Worm (Caenorhabditis elegans) whole organism, early embryonic: ENCODE results near the gene ags-3.
A peak's percentile ranks its signal among the peaks of the same experiment; 100 is the strongest.

ENCODE experiments used
- B0310.2 ChIP-seq: sonication (generic microtip); optimal IDR thresholded peaks from 2 replicates; lab custom pipeline; 2016; ENCODE audit warnings: mild to moderate bottlenecking, missing genetic modification characterization, missing compliant biosample characterization
- F13C5.2 ChIP-seq: sonication (generic microtip); optimal IDR thresholded peaks from 2 replicates; lab custom pipeline; 2017; ENCODE audit warnings: mild to moderate bottlenecking, missing genetic modification characterization, inconsistent platforms, missing compliant biosample characterization
- aly-1 ChIP-seq: sonication (generic microtip); optimal IDR thresholded peaks from 2 replicates; lab custom pipeline; 2016; ENCODE audit warnings: missing genetic modification characterization, missing compliant biosample characterization
- ama-1 ChIP-seq: fragments of 150-350 bp; optimal IDR thresholded peaks from 2 replicates; lab custom pipeline; 2014
- ceh-13 ChIP-seq: fragments of 200-800 bp; sonication (Bioruptor generic); optimal IDR thresholded peaks from 2 replicates; lab custom pipeline; 2018; ENCODE audit warnings: mild to moderate bottlenecking, missing genetic modification characterization, missing compliant biosample characterization
- ceh-36 ChIP-seq: sonication (generic microtip); optimal IDR thresholded peaks from 2 replicates; lab custom pipeline; 2016; ENCODE audit warnings: missing genetic modification characterization, inconsistent platforms, missing compliant biosample characterization
- ets-7 ChIP-seq: sonication (generic microtip); optimal IDR thresholded peaks from 2 replicates; lab custom pipeline; 2016; ENCODE audit warnings: missing genotype, missing genetic modification characterization, missing compliant biosample characterization
- flt-1 ChIP-seq: fragments of 200-800 bp; sonication (Bioruptor generic); IDR thresholded peaks from 2 replicates; pipeline ENCODE4 v1.3.6; 2022; ENCODE audit warnings: missing genetic modification characterization, missing compliant biosample characterization
- hmbx-1 ChIP-seq: sonication (generic microtip); optimal IDR thresholded peaks from 2 replicates; lab custom pipeline; 2016; ENCODE audit warnings: mild to moderate bottlenecking, missing genetic modification characterization, missing compliant biosample characterization
- hmg-4 ChIP-seq: fragments of 200-800 bp; sonication (Bioruptor generic); optimal IDR thresholded peaks from 2 replicates; lab custom pipeline; 2018; ENCODE audit warnings: mild to moderate bottlenecking, missing genetic modification characterization, missing compliant biosample characterization
- hnd-1 ChIP-seq: sonication (generic microtip); optimal IDR thresholded peaks from 2 replicates; lab custom pipeline; 2016; ENCODE audit warnings: missing genetic modification characterization, missing compliant biosample characterization
- pes-1 ChIP-seq: fragments of 200-800 bp; sonication (Bioruptor generic); IDR thresholded peaks from 2 replicates; pipeline ENCODE4 v1.3.6; 2022; ENCODE audit warnings: missing genetic modification reagents, missing genetic modification characterization, missing compliant biosample characterization
- scrt-1 ChIP-seq: fragments of 200-800 bp; sonication (Bioruptor generic); IDR thresholded peaks from 2 replicates; pipeline ENCODE4 v1.3.6; 2022; ENCODE audit warnings: missing genetic modification characterization, missing compliant biosample characterization
- sea-1 ChIP-seq: fragments of 200-800 bp; sonication (Bioruptor generic); conservative IDR thresholded peaks from 2 replicates; pipeline ENCODE4 v1.3.6; 2022; ENCODE audit warnings: missing genetic modification characterization, missing compliant biosample characterization
- tbx-11 ChIP-seq: fragments of 200-800 bp; sonication (Bioruptor generic); IDR thresholded peaks from 2 replicates; pipeline ENCODE4 v1.3.6; 2022; ENCODE audit warnings: missing genetic modification characterization, missing compliant biosample characterization
- tbx-37 ChIP-seq: fragments of 200-800 bp; sonication (Bioruptor generic); conservative IDR thresholded peaks from 2 replicates; pipeline ENCODE4 v1.3.6; 2022; ENCODE audit warnings: missing genetic modification reagents, missing genetic modification characterization, missing compliant biosample characterization
- tra-4 ChIP-seq: sonication (generic microtip); optimal IDR thresholded peaks from 2 replicates; lab custom pipeline; 2017; ENCODE audit warnings: missing genetic modification characterization, missing compliant biosample characterization

The ags-3 gene

DNA sequence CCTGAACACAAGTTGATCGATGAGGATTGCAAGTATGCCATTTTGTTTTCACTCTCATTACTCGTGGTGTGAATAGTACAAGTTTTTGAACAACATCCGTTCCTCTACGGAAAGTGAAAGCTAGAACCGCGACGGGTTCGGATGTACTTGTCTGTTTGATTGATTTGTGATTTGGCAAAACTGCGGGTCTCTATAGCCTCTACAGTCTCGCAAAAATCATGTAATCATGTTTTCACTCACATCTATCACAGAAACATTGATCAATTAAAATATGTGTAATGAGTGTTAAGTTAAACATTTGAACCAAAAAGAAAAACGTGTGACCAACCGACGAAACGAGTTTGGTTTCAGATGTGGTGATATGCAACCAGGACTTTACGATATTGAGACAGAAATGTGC is 36.0 kb upstream of the ags-3 start:
- TF ChIP-seq ama-1 (lab: Kevin White, UChicago) (no peak), ets-7 (tag; lab: Kevin White, UChicago) (no peak), ceh-13 (GFP tag; lab: Kevin White, UChicago) (no peak), F13C5.2 (tag; lab: Kevin White, UChicago) (no peak), tbx-37 (GFP tag; lab: Robert Waterston, UW) (no peak), ceh-36 (tag; lab: Kevin White, UChicago) (no peak), flt-1 (GFP tag; lab: Robert Waterston, UW) (no peak), scrt-1 (GFP tag; lab: Robert Waterston, UW) (no peak), sea-1 (GFP tag; lab: Robert Waterston, UW) (no peak), aly-1 (tag; lab: Kevin White, UChicago) (no peak), hnd-1 (tag; lab: Kevin White, UChicago) (no peak), tbx-11 (GFP tag; lab: Robert Waterston, UW) (no peak), pes-1 (GFP tag; lab: Robert Waterston, UW) (no peak), B0310.2 (tag; lab: Kevin White, UChicago) (no peak), hmbx-1 (tag; lab: Kevin White, UChicago) (no peak), tra-4 (tag; lab: Kevin White, UChicago) (no peak)

DNA sequence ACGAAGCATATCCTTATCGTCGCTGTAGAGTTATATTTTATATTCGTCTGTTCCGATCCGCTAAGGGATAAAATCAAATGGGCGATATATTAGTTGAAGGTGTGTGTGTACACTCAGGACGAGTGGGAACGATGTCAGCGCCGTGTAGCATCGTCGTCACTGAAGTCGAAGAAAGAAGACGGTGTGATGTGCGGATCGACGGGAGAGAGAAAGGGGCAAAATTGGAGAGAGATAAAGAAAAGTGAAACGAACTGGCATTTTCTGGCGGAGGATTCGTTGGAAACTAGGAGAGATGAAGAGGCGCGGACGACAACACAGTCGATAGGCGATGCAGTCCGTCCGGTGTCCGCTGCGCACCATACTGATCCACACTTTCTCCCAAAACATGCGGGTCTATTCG is 34.6 kb upstream of the ags-3 start, which contains the start of gene C26B9.3:
TSS of gene C26B9.3 (plus strand) at position 343 of the 400 bp plus-strand sequence.
- no peak for TF ChIP-seq F13C5.2 (tag; lab: Kevin White, UChicago)
- TF ChIP-seq scrt-1 (GFP tag; lab: Robert Waterston, UW), result no peak
- no peak for TF ChIP-seq aly-1 (tag; lab: Kevin White, UChicago)
- no peak for TF ChIP-seq pes-1 (GFP tag; lab: Robert Waterston, UW)
- TF ChIP-seq tbx-37 (GFP tag; lab: Robert Waterston, UW), result no peak
- no peak for TF ChIP-seq hmg-4 (GFP tag; lab: Kevin White, UChicago)
- TF ChIP-seq ets-7 (tag; lab: Kevin White, UChicago), result no peak
- TF ChIP-seq tra-4 (tag; lab: Kevin White, UChicago), result no peak
- no peak for TF ChIP-seq hnd-1 (tag; lab: Kevin White, UChicago)
- no peak for TF ChIP-seq ama-1 (lab: Kevin White, UChicago)
- no peak for TF ChIP-seq ceh-13 (GFP tag; lab: Kevin White, UChicago)
- no peak for TF ChIP-seq hmbx-1 (tag; lab: Kevin White, UChicago)
- TF ChIP-seq B0310.2 (tag; lab: Kevin White, UChicago), result no peak
- no peak for TF ChIP-seq sea-1 (GFP tag; lab: Robert Waterston, UW)
- TF ChIP-seq ceh-36 (tag; lab: Kevin White, UChicago), result no peak
- no peak for TF ChIP-seq tbx-11 (GFP tag; lab: Robert Waterston, UW)
- no peak for TF ChIP-seq flt-1 (GFP tag; lab: Robert Waterston, UW)

DNA sequence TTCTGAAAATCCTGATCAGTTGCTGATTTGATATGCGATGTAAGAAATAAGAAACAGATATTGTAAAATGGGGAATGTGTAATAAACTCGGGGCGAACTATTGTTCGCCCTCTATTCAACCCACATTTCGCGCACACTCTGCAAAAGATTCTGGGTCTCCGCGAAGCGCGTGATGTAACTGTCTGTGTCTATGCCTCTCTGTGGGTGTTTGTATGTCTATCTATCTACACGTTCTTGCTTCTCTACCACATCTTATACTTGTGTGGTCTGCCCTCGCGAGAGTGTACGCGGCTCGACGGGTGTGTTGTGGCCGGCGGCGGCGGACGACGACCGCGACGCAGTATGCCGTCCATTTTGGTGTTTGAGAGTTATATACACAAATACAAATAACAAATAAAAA is 33.1 kb upstream of the ags-3 start:
- no peak for TF ChIP-seq B0310.2 (tag; lab: Kevin White, UChicago)
- TF ChIP-seq hmg-4 (GFP tag; lab: Kevin White, UChicago), result peak; percentile 76
- peak; percentile 49 for TF ChIP-seq F13C5.2 (tag; lab: Kevin White, UChicago)

DNA sequence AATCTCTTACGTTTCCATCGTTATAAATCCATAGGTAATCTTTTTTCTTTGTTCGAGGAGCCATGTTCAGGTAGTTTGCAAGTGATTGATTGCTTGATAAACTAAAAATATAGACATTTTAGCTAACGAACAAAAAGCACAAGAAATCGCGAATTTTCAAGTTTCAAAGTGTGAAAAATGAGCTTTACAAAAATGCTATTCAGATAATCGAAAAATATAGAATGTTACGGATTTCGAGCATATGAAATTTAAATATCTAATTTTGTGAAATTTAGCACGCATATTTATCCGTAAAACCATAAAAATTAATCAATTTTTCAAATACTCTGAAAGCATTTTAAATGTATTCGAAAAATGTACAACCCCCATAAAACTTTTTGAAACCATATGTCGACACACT is 32.0 kb upstream of the ags-3 start, which contains the start of gene C26B9.6:
TSS of gene C26B9.6 (minus strand) at position 101 of the 400 bp plus-strand sequence.
- TF ChIP-seq flt-1 (GFP tag; lab: Robert Waterston, UW) (no peak), ama-1 (lab: Kevin White, UChicago) (no peak), sea-1 (GFP tag; lab: Robert Waterston, UW) (no peak), hnd-1 (tag; lab: Kevin White, UChicago) (no peak), F13C5.2 (tag; lab: Kevin White, UChicago) (no peak), tra-4 (tag; lab: Kevin White, UChicago) (no peak), ets-7 (tag; lab: Kevin White, UChicago) (no peak), B0310.2 (tag; lab: Kevin White, UChicago) (no peak), tbx-37 (GFP tag; lab: Robert Waterston, UW) (no peak), ceh-13 (GFP tag; lab: Kevin White, UChicago) (no peak), hmbx-1 (tag; lab: Kevin White, UChicago) (no peak), pes-1 (GFP tag; lab: Robert Waterston, UW) (no peak), tbx-11 (GFP tag; lab: Robert Waterston, UW) (no peak), ceh-36 (tag; lab: Kevin White, UChicago) (no peak), scrt-1 (GFP tag; lab: Robert Waterston, UW) (no peak), hmg-4 (GFP tag; lab: Kevin White, UChicago) (no peak), aly-1 (tag; lab: Kevin White, UChicago) (no peak)

DNA sequence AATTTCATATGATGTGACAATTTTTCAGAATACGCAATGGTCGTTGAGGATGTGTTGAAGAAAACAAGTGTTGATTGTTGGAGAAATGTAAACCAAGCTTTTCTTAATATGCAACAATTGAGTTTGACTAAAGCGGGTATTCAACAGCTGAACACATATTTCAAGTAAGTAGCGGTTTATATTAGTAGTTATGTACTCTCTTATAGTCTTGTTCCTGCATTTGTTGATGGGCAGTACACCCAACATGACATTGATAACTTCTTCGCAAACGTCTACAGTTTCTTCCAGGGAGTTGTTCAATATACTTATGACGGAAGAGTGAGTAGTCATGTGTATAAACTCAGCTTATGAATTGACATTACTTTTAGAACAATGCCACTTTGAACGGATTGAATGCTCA is 27.4 kb upstream of the ags-3 start:
- no peak for TF ChIP-seq ceh-13 (GFP tag; lab: Kevin White, UChicago)
- no peak for TF ChIP-seq aly-1 (tag; lab: Kevin White, UChicago)
- no peak for TF ChIP-seq hnd-1 (tag; lab: Kevin White, UChicago)
- no peak for TF ChIP-seq sea-1 (GFP tag; lab: Robert Waterston, UW)
- TF ChIP-seq pes-1 (GFP tag; lab: Robert Waterston, UW), result no peak
- no peak for TF ChIP-seq F13C5.2 (tag; lab: Kevin White, UChicago)
- no peak for TF ChIP-seq ama-1 (lab: Kevin White, UChicago)
- TF ChIP-seq hmg-4 (GFP tag; lab: Kevin White, UChicago), result no peak
- TF ChIP-seq ets-7 (tag; lab: Kevin White, UChicago), result no peak
- TF ChIP-seq hmbx-1 (tag; lab: Kevin White, UChicago), result no peak
- TF ChIP-seq flt-1 (GFP tag; lab: Robert Waterston, UW), result no peak
- TF ChIP-seq tra-4 (tag; lab: Kevin White, UChicago), result no peak
- no peak for TF ChIP-seq ceh-36 (tag; lab: Kevin White, UChicago)
- TF ChIP-seq B0310.2 (tag; lab: Kevin White, UChicago), result no peak
- TF ChIP-seq tbx-11 (GFP tag; lab: Robert Waterston, UW), result no peak
- TF ChIP-seq tbx-37 (GFP tag; lab: Robert Waterston, UW), result no peak
- TF ChIP-seq scrt-1 (GFP tag; lab: Robert Waterston, UW), result no peak

DNA sequence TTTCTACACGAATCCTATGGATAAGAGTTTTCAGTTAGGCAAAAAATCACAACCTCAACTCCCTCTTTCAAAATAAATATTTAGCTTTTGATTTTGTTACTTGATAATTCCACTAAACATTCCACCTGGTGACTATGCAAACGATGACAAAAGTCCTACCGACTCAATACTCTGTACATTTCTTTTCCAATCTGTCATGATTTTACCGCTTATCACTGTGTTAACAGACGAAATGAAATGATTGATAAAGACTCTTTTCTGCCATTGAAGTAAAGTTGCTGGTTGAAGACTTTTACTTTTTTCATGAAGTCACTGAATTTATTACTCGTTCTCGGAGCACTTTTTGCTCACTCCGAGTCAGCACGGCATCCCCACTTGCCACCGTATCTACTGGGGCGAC is 25.8 kb upstream of the ags-3 start, which contains the start of gene C26B9.5:
TSS of gene C26B9.5 (plus strand) at position 244 of the 400 bp plus-strand sequence.
- TF ChIP-seq aly-1 (tag; lab: Kevin White, UChicago) (no peak), pes-1 (GFP tag; lab: Robert Waterston, UW) (no peak), ceh-36 (tag; lab: Kevin White, UChicago) (no peak), flt-1 (GFP tag; lab: Robert Waterston, UW) (no peak), sea-1 (GFP tag; lab: Robert Waterston, UW) (no peak), tbx-37 (GFP tag; lab: Robert Waterston, UW) (no peak), scrt-1 (GFP tag; lab: Robert Waterston, UW) (no peak), hnd-1 (tag; lab: Kevin White, UChicago) (no peak), tbx-11 (GFP tag; lab: Robert Waterston, UW) (no peak), hmg-4 (GFP tag; lab: Kevin White, UChicago) (no peak), hmbx-1 (tag; lab: Kevin White, UChicago) (no peak), F13C5.2 (tag; lab: Kevin White, UChicago) (no peak), tra-4 (tag; lab: Kevin White, UChicago) (no peak), B0310.2 (tag; lab: Kevin White, UChicago) (no peak), ceh-13 (GFP tag; lab: Kevin White, UChicago) (no peak), ama-1 (lab: Kevin White, UChicago) (no peak), ets-7 (tag; lab: Kevin White, UChicago) (no peak)
